Fruit fly (Drosophila melanogaster) whole organism, pupa: ENCODE measurements around the gene Atg4a.

ENCODE experiments used
- CG10348 ChIP-seq: fragments of 200-800 bp; sonication (Bioruptor generic); IDR thresholded peaks from 2 replicates; pipeline ENCODE4 v1.3.6; 2022; ENCODE audit warnings: missing biosample characterization, missing genetic modification characterization
- CG12605 ChIP-seq: fragments of 200-800 bp; sonication (Bioruptor generic); IDR thresholded peaks from 2 replicates; pipeline ENCODE4 v1.3.6; 2022; ENCODE audit warnings: missing biosample characterization, missing genetic modification characterization
- CG13204 ChIP-seq: fragments of 200-800 bp; sonication (Bioruptor generic); optimal IDR thresholded peaks from 2 replicates; lab custom pipeline; 2018; ENCODE audit warnings: missing biosample characterization, mild to moderate bottlenecking, missing genetic modification characterization, moderate library complexity
- CG14655 ChIP-seq: fragments of 200-800 bp; sonication (Bioruptor generic); optimal IDR thresholded peaks from 3 replicates; lab custom pipeline; 2017; ENCODE audit warnings: mild to moderate bottlenecking, missing biosample characterization, missing genetic modification reagents, missing genetic modification characterization
- CG15710 ChIP-seq: fragments of 200-800 bp; sonication (Bioruptor generic); optimal IDR thresholded peaks from 2 replicates; lab custom pipeline; 2018; ENCODE audit warnings: missing biosample characterization, mild to moderate bottlenecking, missing genetic modification characterization, moderate library complexity
- CG17806 ChIP-seq: fragments of 200-800 bp; sonication (Bioruptor generic); optimal IDR thresholded peaks from 2 replicates; lab custom pipeline; 2018; ENCODE audit warnings: missing biosample characterization, mild to moderate bottlenecking, missing genetic modification characterization, moderate library complexity
- CG32121 ChIP-seq: fragments of 200-800 bp; sonication (Bioruptor generic); IDR thresholded peaks from 2 replicates; pipeline ENCODE4 v1.3.6; 2022; ENCODE audit warnings: missing biosample characterization, missing genetic modification characterization
- CG34367 ChIP-seq: fragments of 200-800 bp; sonication (Bioruptor generic); optimal IDR thresholded peaks from 2 replicates; lab custom pipeline; 2018; ENCODE audit warnings: missing biosample characterization, mild to moderate bottlenecking, missing genetic modification characterization
- CG4496 ChIP-seq: fragments of 200-800 bp; sonication (Bioruptor generic); IDR thresholded peaks from 3 replicates; pipeline ENCODE4 v1.3.6; 2022; ENCODE audit warnings: missing biosample characterization, missing genetic modification characterization
- CG8159 ChIP-seq: fragments of 200-800 bp; sonication (Bioruptor generic); optimal IDR thresholded peaks from 3 replicates; lab custom pipeline; 2018; ENCODE audit warnings: missing biosample characterization, mild to moderate bottlenecking, missing genetic modification characterization, moderate library complexity
- CG8301 ChIP-seq: fragments of 200-800 bp; sonication (Bioruptor generic); optimal IDR thresholded peaks from 2 replicates; lab custom pipeline; 2018; ENCODE audit warnings: missing biosample characterization, mild to moderate bottlenecking, missing genetic modification characterization
- CG9948 ChIP-seq: fragments of 200-800 bp; sonication (Bioruptor generic); optimal IDR thresholded peaks from 2 replicates; lab custom pipeline; 2018; ENCODE audit warnings: missing biosample characterization, mild to moderate bottlenecking, missing genetic modification characterization, moderate library complexity
- D1 ChIP-seq: fragments of 200-800 bp; sonication (Bioruptor generic); optimal IDR thresholded peaks from 2 replicates; lab custom pipeline; 2018; ENCODE audit warnings: missing biosample characterization, mild to moderate bottlenecking, missing genetic modification characterization, moderate library complexity
- EcR ChIP-seq: fragments of 200-800 bp; sonication (Bioruptor generic); optimal IDR thresholded peaks from 3 replicates; lab custom pipeline; 2019; ENCODE audit warnings: missing biosample characterization, missing genetic modification characterization, mild to moderate bottlenecking, moderate library complexity, missing genetic modification reagents
- Ets98B ChIP-seq: fragments of 200-800 bp; sonication (Bioruptor generic); IDR thresholded peaks from 2 replicates; pipeline ENCODE4 v1.3.6; 2022; ENCODE audit warnings: missing biosample characterization, missing genetic modification characterization
- Pif1A ChIP-seq: fragments of 200-800 bp; sonication (Bioruptor generic); optimal IDR thresholded peaks from 3 replicates; lab custom pipeline; 2016; ENCODE audit warnings: missing biosample characterization, missing genetic modification characterization
- Pif1B ChIP-seq: fragments of 200-800 bp; sonication (Bioruptor generic); optimal IDR thresholded peaks from 3 replicates; lab custom pipeline; 2016; ENCODE audit warnings: missing biosample characterization, missing genetic modification characterization
- Snoo ChIP-seq: fragments of 200-800 bp; sonication (Bioruptor generic); optimal IDR thresholded peaks from 3 replicates; lab custom pipeline; 2017; ENCODE audit warnings: missing biosample characterization, mild to moderate bottlenecking, missing genetic modification characterization, inconsistent platforms
- fd96Ca ChIP-seq: fragments of 200-800 bp; sonication (Bioruptor generic); IDR thresholded peaks from 3 replicates; pipeline ENCODE4 v1.3.6; 2022; ENCODE audit warnings: missing biosample characterization, missing genetic modification characterization
- gl ChIP-seq: fragments of 200-800 bp; sonication (Bioruptor generic); optimal IDR thresholded peaks from 2 replicates; lab custom pipeline; 2018; ENCODE audit warnings: missing biosample characterization, mild to moderate bottlenecking, missing genetic modification characterization
- rn ChIP-seq: fragments of 200-800 bp; sonication (Bioruptor generic); IDR thresholded peaks from 2 replicates; pipeline ENCODE4 v1.3.6; 2022; ENCODE audit warnings: missing biosample characterization, missing genetic modification characterization

Gene Atg4a

DNA sequence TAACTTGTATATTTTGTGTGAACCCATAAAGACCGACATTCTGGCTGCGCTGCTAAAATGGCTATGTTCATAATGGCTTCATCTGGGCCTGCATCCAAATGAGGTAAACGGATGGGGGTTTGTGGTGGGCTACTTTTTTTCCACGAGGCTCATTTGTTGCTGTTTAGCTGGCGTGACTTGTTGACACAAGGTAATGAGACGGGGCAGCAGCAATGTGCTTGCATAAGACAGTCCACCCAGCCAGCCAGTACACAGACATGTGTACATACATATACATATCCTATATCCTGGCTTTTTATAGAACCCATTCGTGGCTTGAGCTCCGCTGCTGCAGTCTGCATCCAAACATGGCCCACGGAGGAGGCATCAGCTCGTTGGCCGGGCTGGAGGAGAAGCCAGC is 31.9 kb downstream of the Atg4a start, which contains the start of gene CG14340:
TSS of gene CG14340 (plus strand) at position 301 of the 400 bp plus-strand sequence.
- TF ChIP-seq CG8159 (tag; lab: Kevin White, UChicago), result no peak
- TF ChIP-seq gl (tag; lab: Kevin White, UChicago), result no peak
- TF ChIP-seq fd96Ca (GFP tag; lab: Robert Waterston, UW), result no peak
- TF ChIP-seq Pif1A (GFP tag; lab: Kevin White, UChicago), result no peak
- TF ChIP-seq CG17806 (tag; lab: Kevin White, UChicago), result no peak
- TF ChIP-seq CG13204 (GFP tag; lab: Kevin White, UChicago), result no peak
- TF ChIP-seq CG14655 (GFP tag; lab: Kevin White, UChicago), result no peak
- no peak for TF ChIP-seq Pif1B
- TF ChIP-seq CG8301, result no peak
- TF ChIP-seq CG10348, result no peak
- TF ChIP-seq EcR (GFP tag; lab: Kevin White, UChicago), result no peak
- no peak for TF ChIP-seq CG32121 (GFP tag; lab: Robert Waterston, UW)
- no peak for TF ChIP-seq CG15710 (tag; lab: Kevin White, UChicago)
- TF ChIP-seq Snoo (tag; lab: Kevin White, UChicago), result no peak
- TF ChIP-seq CG12605 (GFP tag; lab: Robert Waterston, UW), result no peak
- no peak for TF ChIP-seq CG9948 (tag; lab: Kevin White, UChicago)
- TF ChIP-seq D1 (tag; lab: Kevin White, UChicago), result no peak
- no peak for TF ChIP-seq Ets98B (GFP tag; lab: Robert Waterston, UW)
- TF ChIP-seq CG4496 (GFP tag; lab: Robert Waterston, UW), result no peak
- TF ChIP-seq rn (GFP tag; lab: Robert Waterston, UW), result no peak

DNA sequence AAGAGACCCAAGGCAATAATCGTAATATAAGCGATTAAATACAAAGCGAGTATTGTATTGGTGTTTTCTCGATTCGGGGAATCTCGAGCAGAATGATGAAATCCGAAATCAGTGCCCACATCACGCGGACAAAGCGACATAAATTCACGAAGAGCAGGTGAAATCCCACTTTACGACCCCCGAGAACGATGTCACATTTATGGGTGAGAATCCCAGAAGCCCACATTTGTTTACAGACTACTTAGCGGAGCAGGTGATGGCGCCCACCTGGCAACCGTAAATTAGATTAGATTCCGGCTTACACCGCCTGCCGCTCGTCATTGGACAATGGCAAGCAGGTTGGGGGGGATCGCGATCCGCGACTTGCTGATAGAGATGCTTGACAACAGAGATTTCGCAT is 33.5 kb downstream of the Atg4a start:
- no peak for TF ChIP-seq CG17806 (tag; lab: Kevin White, UChicago)
- TF ChIP-seq Pif1A (GFP tag; lab: Kevin White, UChicago), result no peak
- TF ChIP-seq rn (GFP tag; lab: Robert Waterston, UW), result no peak
- TF ChIP-seq CG14655 (GFP tag; lab: Kevin White, UChicago), result no peak
- no peak for TF ChIP-seq EcR (GFP tag; lab: Kevin White, UChicago)
- TF ChIP-seq CG34367 (tag; lab: Kevin White, UChicago), result no peak
- TF ChIP-seq CG10348, result no peak
- TF ChIP-seq, all 21 proteins: peak for 0

DNA sequence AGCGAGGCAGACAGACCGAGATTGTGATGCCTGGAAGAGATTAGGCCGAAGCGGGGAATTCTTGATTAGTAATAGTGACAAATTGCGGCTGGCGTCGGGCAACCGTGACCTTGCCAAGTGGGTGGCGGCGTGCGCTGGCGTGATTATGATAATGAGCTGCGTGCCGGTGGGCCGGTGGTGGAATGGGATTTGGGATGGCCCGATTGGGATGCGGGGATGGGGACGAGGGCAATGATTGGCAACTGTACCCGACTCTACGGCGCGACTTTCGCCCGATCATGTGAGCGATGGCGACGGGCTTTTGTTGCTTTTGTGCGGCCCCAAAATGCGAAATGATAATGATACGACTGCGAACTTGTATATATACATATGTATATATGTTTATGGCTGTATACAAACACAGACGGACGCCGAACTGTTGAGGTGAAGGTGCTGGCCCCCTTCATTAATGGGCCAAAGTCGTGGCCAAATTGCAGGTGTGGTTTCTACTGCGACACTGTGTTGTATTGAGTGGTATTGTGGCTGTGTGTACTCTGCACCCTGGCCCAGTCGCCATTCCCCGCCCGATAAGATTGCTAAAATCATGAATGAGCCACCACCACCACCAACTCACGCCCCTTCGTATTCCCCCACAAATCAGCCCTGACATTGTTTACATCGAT is 36.1 kb downstream of the Atg4a start:
- TF ChIP-seq CG8159 (tag; lab: Kevin White, UChicago), result no peak
- no peak for TF ChIP-seq gl (tag; lab: Kevin White, UChicago)
- no peak for TF ChIP-seq CG10348
- TF ChIP-seq Pif1B, result no peak
- no peak for TF ChIP-seq CG8301
- TF ChIP-seq CG13204 (GFP tag; lab: Kevin White, UChicago), result no peak

DNA sequence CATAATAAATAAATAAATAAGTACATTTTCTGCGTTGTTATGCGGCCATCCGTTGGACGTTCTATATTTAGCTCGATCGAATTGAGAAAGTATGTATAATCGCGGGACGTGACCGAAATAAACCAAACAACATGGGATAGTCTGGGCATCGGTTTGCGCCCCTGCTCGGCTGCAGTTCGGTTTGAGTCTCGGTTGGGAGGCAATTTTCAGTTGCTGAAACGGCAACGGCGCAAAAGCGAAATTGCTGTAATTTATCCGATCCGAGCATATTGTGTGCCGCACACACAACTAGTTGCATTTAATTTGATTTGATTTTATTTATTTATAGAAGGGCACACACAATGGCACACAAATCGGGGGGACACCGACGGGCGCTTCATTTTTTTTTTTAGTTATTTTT is 37.4 kb downstream of the Atg4a start:
- TF ChIP-seq CG34367 (tag; lab: Kevin White, UChicago) (no peak), Pif1A (GFP tag; lab: Kevin White, UChicago) (no peak), CG13204 (GFP tag; lab: Kevin White, UChicago) (no peak), CG4496 (GFP tag; lab: Robert Waterston, UW) (no peak), CG12605 (GFP tag; lab: Robert Waterston, UW) (0 out of 2 replicates have a peak, but pooled peaks have one; percentile 11), rn (GFP tag; lab: Robert Waterston, UW) (no peak), CG14655 (GFP tag; lab: Kevin White, UChicago) (peak; percentile 57), D1 (tag; lab: Kevin White, UChicago) (no peak), gl (tag; lab: Kevin White, UChicago) (no peak), CG8159 (tag; lab: Kevin White, UChicago) (no peak), CG8301 (no peak), CG10348 (no peak), CG15710 (tag; lab: Kevin White, UChicago) (no peak), Snoo (tag; lab: Kevin White, UChicago) (no peak), EcR (GFP tag; lab: Kevin White, UChicago) (no peak), Ets98B (GFP tag; lab: Robert Waterston, UW) (no peak), CG32121 (GFP tag; lab: Robert Waterston, UW) (peak; percentile 44; the same call in 1 of the 2 replicates)

DNA sequence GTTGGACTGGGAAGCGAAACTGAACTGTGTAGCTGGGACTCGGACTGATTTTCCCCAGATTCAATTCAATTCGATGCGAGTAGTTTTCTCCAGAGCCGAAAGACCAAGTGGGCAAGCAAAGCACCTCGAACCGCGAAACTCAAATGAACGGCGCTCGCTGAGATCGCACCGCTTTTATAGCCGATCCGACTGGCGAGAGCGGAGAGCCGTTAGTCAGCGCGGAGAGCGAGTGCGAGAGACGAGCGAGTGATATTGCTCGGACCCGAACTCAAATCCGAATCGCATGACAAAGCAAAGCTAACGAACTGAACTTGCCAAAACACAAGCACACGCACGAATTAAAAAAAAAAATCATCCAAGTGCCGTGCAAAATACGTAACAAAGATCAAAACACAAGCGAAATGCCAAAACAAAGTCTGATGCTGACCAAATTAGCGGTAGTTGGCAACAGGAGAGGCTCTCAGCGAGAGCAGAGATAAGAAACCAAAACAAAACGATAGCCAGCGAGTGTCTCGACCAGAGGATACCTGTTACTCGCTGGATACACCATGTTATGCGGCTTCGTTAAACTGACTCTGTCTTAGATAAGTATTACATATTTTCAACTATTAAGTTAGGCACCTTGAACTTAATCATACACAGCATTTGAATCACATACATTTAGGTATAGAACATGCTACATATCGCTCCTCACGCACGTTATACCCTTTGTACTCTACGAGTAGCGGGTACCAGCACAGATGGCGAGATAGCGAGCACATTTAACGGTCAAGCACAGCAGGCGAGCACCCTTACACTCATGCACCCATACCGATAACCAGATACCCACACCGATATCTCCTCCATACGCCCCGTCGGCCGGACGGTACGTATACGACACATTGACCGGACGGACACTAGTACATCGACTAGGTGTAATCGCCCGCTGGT is 38.4 kb downstream of the Atg4a start:
- TF ChIP-seq Pif1B (peak; percentile 70), CG13204 (GFP tag; lab: Kevin White, UChicago) (no peak), Pif1A (GFP tag; lab: Kevin White, UChicago) (peak; percentile 59), CG10348 (peak; percentile 45; the same call in 1 of the 2 replicates), CG17806 (tag; lab: Kevin White, UChicago) (peak; percentile 61), rn (GFP tag; lab: Robert Waterston, UW) (peak; percentile 57), CG34367 (tag; lab: Kevin White, UChicago) (peak; percentile 41), CG12605 (GFP tag; lab: Robert Waterston, UW) (peak; percentile 73), CG8301 (peak; percentile 74), CG15710 (tag; lab: Kevin White, UChicago) (peak; percentile 62), EcR (GFP tag; lab: Kevin White, UChicago) (peak; percentile 78), D1 (tag; lab: Kevin White, UChicago) (no peak), Snoo (tag; lab: Kevin White, UChicago) (peak; percentile 73), CG4496 (GFP tag; lab: Robert Waterston, UW) (peak; percentile 80), Ets98B (GFP tag; lab: Robert Waterston, UW) (peak; percentile 58), CG32121 (GFP tag; lab: Robert Waterston, UW) (peak; percentile 71), CG8159 (tag; lab: Kevin White, UChicago) (peak; percentile 71), fd96Ca (GFP tag; lab: Robert Waterston, UW) (peak; percentile 88), CG14655 (GFP tag; lab: Kevin White, UChicago) (peak; percentile 75), CG9948 (tag; lab: Kevin White, UChicago) (peak; percentile 46), gl (tag; lab: Kevin White, UChicago) (peak; percentile 36)
- TF ChIP-seq, all 21 proteins: peak for 19
